Worm (Caenorhabditis elegans): Measurements from ENCODE around the gene srz-47.

Gene srz-47

DNA sequence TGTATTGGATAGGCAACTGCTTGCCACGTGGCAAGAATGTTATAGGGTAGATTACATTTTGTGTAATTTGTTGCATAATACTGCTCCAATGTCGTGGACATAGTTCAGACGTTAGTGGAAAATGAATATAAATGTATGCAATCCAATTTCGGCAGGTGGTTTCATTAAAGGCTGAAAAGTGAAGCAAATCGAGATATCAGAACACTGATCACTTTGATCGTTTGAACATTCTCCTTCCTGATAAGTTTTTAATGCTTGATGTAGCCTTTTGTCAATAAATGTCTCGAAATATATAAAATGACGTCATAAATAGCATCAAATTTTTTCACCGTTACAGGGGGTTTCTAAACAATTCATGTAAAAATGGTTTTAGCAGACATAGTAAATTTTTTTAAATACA is 28.2 kb upstream of the srz-47 start, which contains the start of gene srh-109:
Gene srh-109, minus strand, starts transcription at position 101 of the 400 bp plus-strand sequence.
- no peak for TF ChIP-seq fkh-6 (tag; optimal IDR thresholded peaks at IDR 0.05)
- TF ChIP-seq pax-1 (tag; optimal IDR thresholded peaks at IDR 0.05): no peak
- TF ChIP-seq C08G9.2 (tag; optimal IDR thresholded peaks at IDR 0.05): no peak
- TF ChIP-seq ttx-3 (tag; optimal IDR thresholded peaks at IDR 0.05): no peak
- TF ChIP-seq ceh-34 (tag; optimal IDR thresholded peaks at IDR 0.05): no peak
- TF ChIP-seq ceh-14 (tag; optimal IDR thresholded peaks at IDR 0.05): no peak
- no peak for TF ChIP-seq ama-1 (optimal IDR thresholded peaks at IDR 0.05)
- no peak for TF ChIP-seq ceh-24 (tag; optimal IDR thresholded peaks at IDR 0.05)
- no peak for TF ChIP-seq ceh-2 (tag; optimal IDR thresholded peaks at IDR 0.05)
- no peak for TF ChIP-seq madf-2 (tag; optimal IDR thresholded peaks at IDR 0.05)
- no peak for TF ChIP-seq unc-86 (tag; optimal IDR thresholded peaks at IDR 0.05)
- no peak for TF ChIP-seq ceh-22 (tag; optimal IDR thresholded peaks at IDR 0.05)
- TF ChIP-seq gmeb-2 (tag; optimal IDR thresholded peaks at IDR 0.05): no peak

DNA sequence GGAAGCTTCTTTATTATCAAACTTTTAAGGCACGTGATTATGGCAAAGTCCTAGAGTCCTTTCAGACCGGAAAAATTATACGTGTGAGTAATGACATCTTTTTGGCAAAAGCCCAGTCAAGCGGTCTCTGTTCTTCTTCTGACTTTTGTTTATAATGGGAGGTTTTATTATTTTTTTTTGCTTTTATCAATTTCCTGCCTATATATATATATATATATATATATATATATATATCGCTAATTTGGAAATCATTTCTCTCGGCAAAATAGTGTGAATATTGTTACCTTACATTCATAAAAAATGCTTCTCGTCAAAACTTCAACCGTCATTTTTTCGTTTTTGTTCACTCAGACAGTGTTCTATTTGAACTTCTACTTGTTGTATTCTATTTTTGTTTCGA is 25.6 kb upstream of the srz-47 start, which contains the start of gene srbc-62:
Gene srbc-62, plus strand, starts transcription at position 301 of the 400 bp plus-strand sequence.
- no peak for TF ChIP-seq ceh-24 (tag; optimal IDR thresholded peaks at IDR 0.05)
- no peak for TF ChIP-seq ceh-6 (GFP tag; optimal IDR thresholded peaks at IDR 0.05)
- no peak for TF ChIP-seq ceh-30 (tag; optimal IDR thresholded peaks at IDR 0.05)
- no peak for TF ChIP-seq dmd-4 (tag; optimal IDR thresholded peaks at IDR 0.05; ENCODE audit: borderline replicate concordance)
- no peak for TF ChIP-seq unc-86 (tag; optimal IDR thresholded peaks at IDR 0.05)
- no peak for TF ChIP-seq sox-4 (tag; optimal IDR thresholded peaks at IDR 0.05)
- no peak for TF ChIP-seq ceh-2 (tag; optimal IDR thresholded peaks at IDR 0.05)
- TF ChIP-seq ztf-16 (tag; optimal IDR thresholded peaks at IDR 0.05): no peak
- TF ChIP-seq hlh-8 (tag; optimal IDR thresholded peaks at IDR 0.05): no peak
- no peak for TF ChIP-seq pag-3 (tag; optimal IDR thresholded peaks at IDR 0.05; ENCODE audit: borderline replicate concordance)
- TF ChIP-seq ceh-48 (tag; optimal IDR thresholded peaks at IDR 0.05): no peak
- no peak for TF ChIP-seq T23F11.4 (GFP tag; optimal IDR thresholded peaks at IDR 0.05)
- TF ChIP-seq tbx-2 (tag; optimal IDR thresholded peaks at IDR 0.05): no peak
- no peak for TF ChIP-seq lim-6 (tag; optimal IDR thresholded peaks at IDR 0.05)
- no peak for TF ChIP-seq ceh-22 (tag; optimal IDR thresholded peaks at IDR 0.05)

DNA sequence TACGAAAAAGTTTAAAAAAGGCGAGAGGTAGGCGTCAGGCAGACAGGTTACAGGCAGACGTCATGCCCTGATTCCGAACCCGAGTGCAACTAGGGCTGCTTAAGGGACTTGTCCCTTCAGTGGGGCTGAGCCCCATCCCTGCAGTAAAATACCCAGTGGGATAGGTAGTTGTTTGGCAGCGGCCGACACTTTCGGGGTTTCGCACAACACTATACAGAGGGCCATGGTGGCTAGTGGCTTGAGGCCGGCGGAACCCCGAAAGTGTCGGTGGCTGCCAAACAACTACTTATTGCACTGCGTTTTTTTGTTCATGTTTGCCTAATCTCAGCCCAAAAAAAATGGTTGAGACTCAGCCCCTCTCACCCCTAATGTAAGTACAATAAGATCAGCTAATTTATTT is 23.5 kb upstream of the srz-47 start:
- TF ChIP-seq pha-4 (tag; optimal IDR thresholded peaks at IDR 0.05): no peak
- TF ChIP-seq ama-1 (optimal IDR thresholded peaks at IDR 0.05): no peak
- no peak for TF ChIP-seq dmd-4 (tag; optimal IDR thresholded peaks at IDR 0.05; ENCODE audit: borderline replicate concordance)
- TF ChIP-seq syd-9 (tag; optimal IDR thresholded peaks at IDR 0.05): no peak
- TF ChIP-seq fkh-6 (tag; optimal IDR thresholded peaks at IDR 0.05): no peak
- TF ChIP-seq ceh-18 (tag; optimal IDR thresholded peaks at IDR 0.05): no peak
- TF ChIP-seq T23F11.4 (GFP tag; optimal IDR thresholded peaks at IDR 0.05): no peak
- TF ChIP-seq fax-1 (tag; optimal IDR thresholded peaks at IDR 0.05): no peak
- no peak for TF ChIP-seq madf-2 (tag; optimal IDR thresholded peaks at IDR 0.05)
- no peak for TF ChIP-seq hlh-6 (tag; optimal IDR thresholded peaks at IDR 0.05)
- no peak for TF ChIP-seq Y22D7AL.16 (tag; optimal IDR thresholded peaks at IDR 0.05)
- no peak for TF ChIP-seq lim-6 (tag; optimal IDR thresholded peaks at IDR 0.05)
- no peak for TF ChIP-seq unc-55 (GFP tag; optimal IDR thresholded peaks at IDR 0.05)
- no peak for TF ChIP-seq che-1 (tag; optimal IDR thresholded peaks at IDR 0.05)
- no peak for TF ChIP-seq ceh-2 (tag; optimal IDR thresholded peaks at IDR 0.05)
- no peak for TF ChIP-seq elt-4 (tag; optimal IDR thresholded peaks at IDR 0.05)
- no peak for TF ChIP-seq ets-4 (tag; optimal IDR thresholded peaks at IDR 0.05)
- TF ChIP-seq gmeb-2 (tag; optimal IDR thresholded peaks at IDR 0.05): no peak
- TF ChIP-seq odd-2 (tag; optimal IDR thresholded peaks at IDR 0.05): no peak

DNA sequence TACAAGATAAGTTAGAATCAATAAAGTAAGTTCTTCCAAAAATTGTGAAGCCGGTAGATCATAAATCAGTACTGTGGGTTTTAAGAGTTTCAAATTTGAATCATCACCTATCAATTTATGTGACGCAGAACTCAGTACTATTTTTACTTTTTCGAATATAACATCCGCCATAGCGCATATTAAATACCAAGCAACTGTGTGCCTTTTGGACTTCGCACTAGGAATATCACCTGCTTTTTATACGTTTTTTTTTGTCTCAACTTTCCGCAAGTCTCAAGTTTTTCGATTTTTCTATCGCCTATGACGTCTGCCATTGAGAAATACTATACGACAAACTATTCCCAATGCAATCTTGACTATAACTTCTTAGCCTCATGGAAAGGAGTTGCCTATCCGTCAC is 20.6 kb upstream of the srz-47 start, which contains the start of gene srh-113:
Gene srh-113, plus strand, starts transcription at position 301 of the 400 bp plus-strand sequence.
- TF ChIP-seq fax-1 (tag; optimal IDR thresholded peaks at IDR 0.05) (no peak), C38D4.7 (GFP tag; optimal IDR thresholded peaks at IDR 0.05) (no peak), pax-1 (tag; optimal IDR thresholded peaks at IDR 0.05) (no peak), eyg-1 (tag; optimal IDR thresholded peaks at IDR 0.05) (no peak), pha-4 (tag; optimal IDR thresholded peaks at IDR 0.05) (no peak), ceh-18 (tag; optimal IDR thresholded peaks at IDR 0.05) (no peak), zip-5 (tag; optimal IDR thresholded peaks at IDR 0.05) (no peak), mec-3 (tag; optimal IDR thresholded peaks at IDR 0.05; ENCODE audit: borderline replicate concordance) (no peak), ttx-3 (tag; optimal IDR thresholded peaks at IDR 0.05) (no peak), sox-2 (GFP tag; IDR thresholded peaks at IDR 0.05) (no peak), nhr-11 (tag; optimal IDR thresholded peaks at IDR 0.05) (no peak), ets-4 (tag; optimal IDR thresholded peaks at IDR 0.05) (no peak), ceh-45 (GFP tag; IDR thresholded peaks at IDR 0.05) (no peak), ztf-16 (tag; optimal IDR thresholded peaks at IDR 0.05) (no peak)
